Worm (Caenorhabditis elegans) whole organism, L3 larva: ENCODE measurements around the gene nspc-4.
"Not testable (repeated sequence)": the region's sequence is repeated elsewhere in the genome, so short reads cannot be mapped to it uniquely, and the experiment has no call there.

Experiments used
- R02D3.7 ChIP-seq: fragments of 150-350 bp; optimal IDR thresholded peaks from 2 replicates; lab custom pipeline; 2014; ENCODE audit warnings: missing biosample characterization, missing genetic modification characterization
- ZK546.5 ChIP-seq: sonication (generic microtip); optimal IDR thresholded peaks from 2 replicates; lab custom pipeline; 2017; ENCODE audit warnings: missing biosample characterization, missing genetic modification characterization
- aly-2 ChIP-seq: fragments of 150-350 bp; optimal IDR thresholded peaks from 2 replicates; lab custom pipeline; 2014; ENCODE audit warnings: missing biosample characterization, missing genetic modification characterization
- ama-1 ChIP-seq: fragments of 150-350 bp; optimal IDR thresholded peaks from 2 replicates; lab custom pipeline; 2018
- ceh-16 ChIP-seq: sonication (generic microtip); optimal IDR thresholded peaks from 2 replicates; lab custom pipeline; 2017; ENCODE audit warnings: missing biosample characterization, missing genetic modification characterization
- ceh-28 ChIP-seq: fragments of 150-350 bp; optimal IDR thresholded peaks from 2 replicates; lab custom pipeline; 2014; ENCODE audit warnings: missing biosample characterization, missing genetic modification reagents, missing genetic modification characterization
- ceh-82 ChIP-seq: fragments of 150-350 bp; optimal IDR thresholded peaks from 2 replicates; lab custom pipeline; 2014; ENCODE audit warnings: missing biosample characterization, missing genetic modification characterization
- ceh-9 ChIP-seq: sonication (generic microtip); optimal IDR thresholded peaks from 2 replicates; lab custom pipeline; 2018; ENCODE audit warnings: missing biosample characterization, missing genetic modification characterization
- daf-12 ChIP-seq: fragments of 150-350 bp; optimal IDR thresholded peaks from 2 replicates; lab custom pipeline; 2014; ENCODE audit warnings: missing biosample characterization, missing genetic modification reagents, missing genetic modification characterization
- egl-27 ChIP-seq: sonication (generic microtip); optimal IDR thresholded peaks from 4 replicates; lab custom pipeline; 2017; ENCODE audit warnings: missing biosample characterization, missing genetic modification reagents, missing genetic modification characterization
- egl-5 ChIP-seq: fragments of 150-350 bp; optimal IDR thresholded peaks from 2 replicates; lab custom pipeline; 2017; ENCODE audit warnings: missing biosample characterization, missing genetic modification reagents, missing genetic modification characterization, inconsistent platforms
- elt-2 ChIP-seq: sonication (generic microtip); optimal IDR thresholded peaks from 2 replicates; lab custom pipeline; 2016; ENCODE audit warnings: missing genetic modification reagents, mild to moderate bottlenecking, missing genetic modification characterization, missing compliant biosample characterization
- fkh-10 ChIP-seq: sonication (generic microtip); optimal IDR thresholded peaks from 2 replicates; lab custom pipeline; 2017; ENCODE audit warnings: missing biosample characterization, missing genetic modification reagents, missing genetic modification characterization
- fos-1 ChIP-seq: fragments of 150-350 bp; optimal IDR thresholded peaks from 2 replicates; lab custom pipeline; 2014; ENCODE audit warnings: missing biosample characterization, missing genetic modification characterization
- hmg-11 ChIP-seq: sonication (generic microtip); optimal IDR thresholded peaks from 2 replicates; lab custom pipeline; 2016; ENCODE audit warnings: missing genetic modification characterization, missing compliant biosample characterization
- jun-1 ChIP-seq: fragments of 150-350 bp; optimal IDR thresholded peaks from 2 replicates; lab custom pipeline; 2014; ENCODE audit warnings: missing biosample characterization, missing genetic modification reagents, missing genetic modification characterization
- lin-39 ChIP-seq: fragments of 150-350 bp; optimal IDR thresholded peaks from 2 replicates; lab custom pipeline; 2018; ENCODE audit warnings: missing biosample characterization, missing genetic modification reagents, missing genetic modification characterization
- lsy-12 ChIP-seq: sonication (generic microtip); optimal IDR thresholded peaks from 2 replicates; lab custom pipeline; 2016; ENCODE audit warnings: mild to moderate bottlenecking, missing genetic modification characterization, missing compliant biosample characterization
- mdl-1 ChIP-seq: fragments of 150-350 bp; optimal IDR thresholded peaks from 2 replicates; lab custom pipeline; 2014; ENCODE audit warnings: missing biosample characterization, missing genetic modification characterization
- nfya-1 ChIP-seq: sonication (generic microtip); optimal IDR thresholded peaks from 2 replicates; lab custom pipeline; 2017; ENCODE audit warnings: missing genetic modification characterization, mild to moderate bottlenecking, missing compliant biosample characterization, antibody characterized with exemption, moderate library complexity; ENCODE audit not compliant: insufficient read depth
- nhr-11 ChIP-seq: fragments of 150-350 bp; optimal IDR thresholded peaks from 2 replicates; lab custom pipeline; 2014; ENCODE audit warnings: missing biosample characterization, missing genetic modification characterization
- nhr-23 ChIP-seq: fragments of 150-350 bp; optimal IDR thresholded peaks from 2 replicates; lab custom pipeline; 2014; ENCODE audit warnings: missing biosample characterization, missing genetic modification reagents, missing genetic modification characterization
- nhr-237 ChIP-seq: fragments of 150-350 bp; optimal IDR thresholded peaks from 2 replicates; lab custom pipeline; 2014; ENCODE audit warnings: missing biosample characterization, missing genetic modification characterization
- nhr-25 ChIP-seq: sonication (generic microtip); optimal IDR thresholded peaks from 2 replicates; lab custom pipeline; 2017; ENCODE audit warnings: missing biosample characterization, missing genetic modification characterization
- nhr-28 ChIP-seq: fragments of 150-350 bp; optimal IDR thresholded peaks from 2 replicates; lab custom pipeline; 2014; ENCODE audit warnings: missing biosample characterization, missing genetic modification characterization
- nhr-43 ChIP-seq: sonication (generic microtip); optimal IDR thresholded peaks from 2 replicates; lab custom pipeline; 2016; ENCODE audit warnings: mild to moderate bottlenecking, missing genetic modification characterization, missing compliant biosample characterization; ENCODE audit not compliant: poor library complexity, severe bottlenecking
- nhr-67 ChIP-seq: fragments of 150-350 bp; optimal IDR thresholded peaks from 2 replicates; lab custom pipeline; 2014; ENCODE audit warnings: missing biosample characterization, missing genetic modification characterization
- nhr-77 ChIP-seq: fragments of 150-350 bp; optimal IDR thresholded peaks from 2 replicates; lab custom pipeline; 2014; ENCODE audit warnings: missing biosample characterization, missing genetic modification characterization
- pha-4 ChIP-seq: fragments of 150-350 bp; optimal IDR thresholded peaks from 2 replicates; lab custom pipeline; 2014; ENCODE audit warnings: missing biosample characterization, missing genetic modification reagents, missing genetic modification characterization
- pqm-1 ChIP-seq: fragments of 150-350 bp; optimal IDR thresholded peaks from 2 replicates; lab custom pipeline; 2017; ENCODE audit warnings: missing biosample characterization, missing genetic modification characterization, inconsistent platforms
- sea-2 ChIP-seq: fragments of 150-350 bp; sonication (generic microtip); optimal IDR thresholded peaks from 4 replicates; lab custom pipeline; 2014; ENCODE audit warnings: missing biosample characterization, missing genetic modification reagents, missing genetic modification characterization
- skn-1 ChIP-seq: fragments of 150-350 bp; optimal IDR thresholded peaks from 2 replicates; lab custom pipeline; 2014; ENCODE audit warnings: missing biosample characterization, missing genetic modification characterization
- snpc-4 ChIP-seq: fragments of 150-350 bp; optimal IDR thresholded peaks from 2 replicates; lab custom pipeline; 2014; ENCODE audit warnings: missing biosample characterization, missing genetic modification characterization
- tbx-2 ChIP-seq: sonication (generic microtip); optimal IDR thresholded peaks from 2 replicates; lab custom pipeline; 2016; ENCODE audit warnings: mild to moderate bottlenecking, missing genetic modification characterization, missing compliant biosample characterization
- unc-39 ChIP-seq: sonication (generic microtip); optimal IDR thresholded peaks from 4 replicates; lab custom pipeline; 2017; ENCODE audit warnings: missing biosample characterization, missing genetic modification characterization
- unc-62 ChIP-seq: fragments of 150-350 bp; sonication (generic microtip); optimal IDR thresholded peaks from 4 replicates; lab custom pipeline; 2014; ENCODE audit warnings: missing biosample characterization, missing genetic modification reagents, missing genetic modification characterization
- zag-1 ChIP-seq: fragments of 150-350 bp; optimal IDR thresholded peaks from 2 replicates; lab custom pipeline; 2014; ENCODE audit warnings: missing biosample characterization, missing genetic modification characterization
- ztf-11 ChIP-seq: fragments of 150-350 bp; optimal IDR thresholded peaks from 2 replicates; lab custom pipeline; 2014; ENCODE audit warnings: missing biosample characterization, missing genetic modification characterization
- ztf-4 ChIP-seq: fragments of 150-350 bp; optimal IDR thresholded peaks from 2 replicates; lab custom pipeline; 2014; ENCODE audit warnings: missing biosample characterization, missing genetic modification characterization

nspc-4 gene

ce11 chrX:8541562-8541961 lies 3.4 kb upstream of the nspc-4 start, which contains the start of gene nspc-7:
Gene nspc-7, plus strand, starts transcription at chrX:8541862.
- not testable (repeated sequence) for TF ChIP-seq lin-39 (tag; lab: Kevin White, UChicago); nfya-1; ama-1 (lab: Kevin White, UChicago)

ce11 chrX:8536791-8537190 lies 1.4 kb downstream of the nspc-4 start, which contains the start of gene nspc-3:
Gene nspc-3, plus strand, starts transcription at chrX:8537091.
- TF ChIP-seq lsy-12 (tag; lab: Kevin White, UChicago) (no peak), ceh-16 (tag; lab: Kevin White, UChicago) (no peak), ceh-28 (tag; lab: Kevin White, UChicago) (no peak), nhr-11 (tag; lab: Kevin White, UChicago) (no peak), aly-2 (no peak), nhr-67 (no peak), egl-27 (tag; lab: Kevin White, UChicago) (no peak), mdl-1 (no peak), egl-5 (tag; lab: Kevin White, UChicago) (no peak), ZK546.5 (tag; lab: Kevin White, UChicago) (no peak), nhr-237 (tag; lab: Kevin White, UChicago) (no peak), daf-12 (tag; lab: Kevin White, UChicago) (no peak), hmg-11 (tag; lab: Kevin White, UChicago) (no peak), pha-4 (tag; lab: Kevin White, UChicago) (no peak), unc-62 (no peak), nhr-43 (no peak), ceh-9 (no peak), R02D3.7 (tag; lab: Kevin White, UChicago) (no peak), nhr-77 (tag; lab: Kevin White, UChicago) (no peak)

- TF ChIP-seq ztf-4, daf-12, lin-39 (tag; lab: Kevin White, UChicago): not testable (repeated sequence)
Observed at ce11 chrX:8535006-8535405, 3.2 kb downstream of the nspc-4 start, which contains the start of gene nspc-1. Gene nspc-1, minus strand, starts transcription at chrX:8535106.

ce11 chrX:8527950-8528349 lies 10.2 kb downstream of the nspc-4 start, which contains the start of gene flp-5:
Gene flp-5, plus strand, starts transcription at chrX:8528250.
- TF ChIP-seq sea-2 (GFP tag; lab: Kevin White, UChicago) (no peak), fkh-10 (GFP tag; lab: Kevin White, UChicago) (no peak), ztf-11 (tag; lab: Kevin White, UChicago) (no peak), nhr-25 (tag; lab: Kevin White, UChicago) (no peak), pqm-1 (tag; lab: Kevin White, UChicago) (no peak), jun-1 (tag; lab: Kevin White, UChicago) (no peak), zag-1 (tag; lab: Kevin White, UChicago) (no peak), nhr-43 (no peak), nhr-23 (tag; lab: Kevin White, UChicago) (no peak), hmg-11 (tag; lab: Kevin White, UChicago) (no peak), tbx-2 (tag; lab: Kevin White, UChicago) (no peak), unc-62 (no peak), lsy-12 (tag; lab: Kevin White, UChicago) (no peak), nfya-1 (no peak), ztf-4 (tag; lab: Kevin White, UChicago) (no peak), ama-1 (lab: Kevin White, UChicago) (no peak), nhr-11 (tag; lab: Kevin White, UChicago) (no peak), snpc-4 (tag; lab: Kevin White, UChicago) (no peak)

ce11 chrX:8523000-8523399 lies 15.2 kb downstream of the nspc-4 start:
- TF ChIP-seq fos-1 (tag; lab: Kevin White, UChicago) (no peak), ceh-82 (tag; lab: Kevin White, UChicago) (no peak), unc-62 (no peak), skn-1 (tag; lab: Kevin White, UChicago) (no peak), nhr-11 (tag; lab: Kevin White, UChicago) (no peak), egl-27 (tag; lab: Kevin White, UChicago) (no peak), ZK546.5 (tag; lab: Kevin White, UChicago) (no peak), elt-2 (no peak), lin-39 (tag; lab: Kevin White, UChicago) (no peak), nhr-28 (tag; lab: Kevin White, UChicago) (no peak), nfya-1 (no peak), lsy-12 (tag; lab: Kevin White, UChicago) (no peak), tbx-2 (tag; lab: Kevin White, UChicago) (no peak), pqm-1 (tag; lab: Kevin White, UChicago) (no peak), unc-39 (tag; lab: Kevin White, UChicago) (no peak), ztf-4 (tag; lab: Kevin White, UChicago) (no peak), ztf-11 (tag; lab: Kevin White, UChicago) (no peak), nhr-77 (tag; lab: Kevin White, UChicago) (no peak), nhr-43 (no peak), jun-1 (tag; lab: Kevin White, UChicago) (no peak)
